Worm (Caenorhabditis elegans) whole organism, L3 larva: Measurements from ENCODE around the gene cup-4.

Experiments used
- R02D3.7 ChIP-seq: fragments of 150-350 bp; optimal IDR thresholded peaks from 2 replicates; lab custom pipeline; 2014; ENCODE audit warnings: missing biosample characterization, missing genetic modification characterization
- ceh-16 ChIP-seq: sonication (generic microtip); optimal IDR thresholded peaks from 2 replicates; lab custom pipeline; 2017; ENCODE audit warnings: missing biosample characterization, missing genetic modification characterization
- ceh-28 ChIP-seq: fragments of 150-350 bp; optimal IDR thresholded peaks from 2 replicates; lab custom pipeline; 2014; ENCODE audit warnings: missing biosample characterization, missing genetic modification reagents, missing genetic modification characterization
- ceh-82 ChIP-seq: fragments of 150-350 bp; optimal IDR thresholded peaks from 2 replicates; lab custom pipeline; 2014; ENCODE audit warnings: missing biosample characterization, missing genetic modification characterization
- daf-12 ChIP-seq: fragments of 150-350 bp; optimal IDR thresholded peaks from 2 replicates; lab custom pipeline; 2014; ENCODE audit warnings: missing biosample characterization, missing genetic modification reagents, missing genetic modification characterization
- egl-5 ChIP-seq: fragments of 150-350 bp; optimal IDR thresholded peaks from 2 replicates; lab custom pipeline; 2017; ENCODE audit warnings: missing biosample characterization, missing genetic modification reagents, missing genetic modification characterization, inconsistent platforms
- hmg-11 ChIP-seq: sonication (generic microtip); optimal IDR thresholded peaks from 2 replicates; lab custom pipeline; 2016; ENCODE audit warnings: missing genetic modification characterization, missing compliant biosample characterization
- jun-1 ChIP-seq: fragments of 150-350 bp; optimal IDR thresholded peaks from 2 replicates; lab custom pipeline; 2014; ENCODE audit warnings: missing biosample characterization, missing genetic modification reagents, missing genetic modification characterization
- mdl-1 ChIP-seq: fragments of 150-350 bp; optimal IDR thresholded peaks from 2 replicates; lab custom pipeline; 2014; ENCODE audit warnings: missing biosample characterization, missing genetic modification characterization
- nfya-1 ChIP-seq: sonication (generic microtip); optimal IDR thresholded peaks from 2 replicates; lab custom pipeline; 2017; ENCODE audit warnings: missing genetic modification characterization, mild to moderate bottlenecking, missing compliant biosample characterization, antibody characterized with exemption, moderate library complexity; ENCODE audit not compliant: insufficient read depth
- nhr-23 ChIP-seq: fragments of 150-350 bp; optimal IDR thresholded peaks from 2 replicates; lab custom pipeline; 2014; ENCODE audit warnings: missing biosample characterization, missing genetic modification reagents, missing genetic modification characterization
- nhr-237 ChIP-seq: fragments of 150-350 bp; optimal IDR thresholded peaks from 2 replicates; lab custom pipeline; 2014; ENCODE audit warnings: missing biosample characterization, missing genetic modification characterization
- nhr-25 ChIP-seq: sonication (generic microtip); optimal IDR thresholded peaks from 2 replicates; lab custom pipeline; 2017; ENCODE audit warnings: missing biosample characterization, missing genetic modification characterization
- nhr-76 ChIP-seq: fragments of 150-350 bp; sonication (generic microtip); optimal IDR thresholded peaks from 5 replicates; lab custom pipeline; 2014; ENCODE audit warnings: missing biosample characterization, missing genetic modification characterization
- pha-4 ChIP-seq: fragments of 150-350 bp; optimal IDR thresholded peaks from 2 replicates; lab custom pipeline; 2014; ENCODE audit warnings: missing biosample characterization, missing genetic modification reagents, missing genetic modification characterization
- pqm-1 ChIP-seq: fragments of 150-350 bp; optimal IDR thresholded peaks from 2 replicates; lab custom pipeline; 2017; ENCODE audit warnings: missing biosample characterization, missing genetic modification characterization, inconsistent platforms
- skn-1 ChIP-seq: fragments of 150-350 bp; optimal IDR thresholded peaks from 2 replicates; lab custom pipeline; 2014; ENCODE audit warnings: missing biosample characterization, missing genetic modification characterization
- unc-39 ChIP-seq: sonication (generic microtip); optimal IDR thresholded peaks from 4 replicates; lab custom pipeline; 2017; ENCODE audit warnings: missing biosample characterization, missing genetic modification characterization
- unc-62 ChIP-seq: fragments of 150-350 bp; sonication (generic microtip); optimal IDR thresholded peaks from 4 replicates; lab custom pipeline; 2014; ENCODE audit warnings: missing biosample characterization, missing genetic modification reagents, missing genetic modification characterization

The cup-4 gene

ce11 chrIII:7907515-7907914 lies 41.2 kb downstream of the cup-4 start, which contains the start of gene pcp-5:
TSS of gene pcp-5 (minus strand) at chrIII:7907615.
- TF ChIP-seq ceh-28 (tag; lab: Kevin White, UChicago) (no peak), pha-4 (no peak), unc-62 (GFP tag; lab: Kevin White, UChicago) (no peak), ceh-16 (no peak)
- TF ChIP-seq, all 47 proteins: peak for 0

ce11 chrIII:7909263-7909662 lies 43.0 kb downstream of the cup-4 start, which contains the start of gene ZK688.1:
TSS of gene ZK688.1 (plus strand) at chrIII:7909563.
- no peak for TF ChIP-seq ceh-16

ce11 chrIII:7911621-7912020 lies 45.3 kb downstream of the cup-4 start, which contains the start of gene ZK688.7:
TSS of gene ZK688.7 (minus strand) at chrIII:7911634.
- TF ChIP-seq nhr-25 (peak; percentile 59), pha-4 (peak; percentile 52), mdl-1 (no peak), egl-5 (tag; lab: Kevin White, UChicago) (no peak), daf-12 (tag; lab: Kevin White, UChicago) (no peak), nhr-23 (tag; lab: Kevin White, UChicago) (peak; percentile 68), nfya-1 (tag; lab: Kevin White, UChicago) (peak; percentile 28), hmg-11 (tag; lab: Kevin White, UChicago) (no peak), skn-1 (no peak)
- TF ChIP-seq, all 47 proteins: peak for 4

ce11 chrIII:7913488-7913887 lies 47.2 kb downstream of the cup-4 start, which contains the start of gene ZK688.12:
TSS of gene ZK688.12 (minus strand) at chrIII:7913588.
- TF ChIP-seq nhr-76 (no peak), ceh-16 (no peak), skn-1 (no peak), pqm-1 (tag; lab: Kevin White, UChicago) (no peak), nfya-1 (tag; lab: Kevin White, UChicago) (no peak)

- no peak for TF ChIP-seq ceh-82 (tag; lab: Kevin White, UChicago)
- TF ChIP-seq nhr-237 (tag; lab: Kevin White, UChicago) = no peak
- TF ChIP-seq R02D3.7 = no peak
- no peak for TF ChIP-seq jun-1 (tag; lab: Kevin White, UChicago)
- no peak for TF ChIP-seq unc-39 (tag; lab: Kevin White, UChicago)
- TF ChIP-seq nfya-1 (tag; lab: Kevin White, UChicago) = no peak
- no peak for TF ChIP-seq hmg-11 (tag; lab: Kevin White, UChicago)
These were observed 51.4 kb downstream of the cup-4 start, which contains the start of gene gly-3 for ce11 chrIII:7917667-7918066. TSS of gene gly-3 (minus strand) at chrIII:7917767.
